Fruit fly (Drosophila melanogaster): ENCODE results near the gene Tspo.

The Tspo gene

DNA sequence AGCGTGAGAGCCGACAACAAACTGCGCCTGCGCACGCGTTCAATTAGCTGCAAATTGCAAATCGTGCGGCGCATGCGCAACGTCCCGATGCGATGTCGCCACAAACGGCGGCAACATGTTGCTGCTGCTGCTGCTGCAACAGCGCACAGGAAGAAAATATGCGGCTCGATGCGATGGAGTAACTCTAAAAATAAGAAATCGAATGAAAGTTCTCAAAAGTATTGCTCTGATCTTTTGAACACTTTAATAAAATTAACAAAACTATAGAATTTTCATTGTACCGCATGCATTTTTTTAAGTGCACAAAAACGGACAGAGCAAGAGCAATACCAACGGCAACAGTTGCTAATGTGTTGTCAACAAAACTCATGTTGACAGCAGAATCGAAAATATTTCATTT, 46.8 kb downstream of the Tspo start (continued):
- TF ChIP-seq pita (GFP tag; optimal IDR thresholded peaks at IDR 0.05) (no peak), CG33213 (GFP tag; optimal IDR thresholded peaks at IDR 0.05) (no peak), ATbp (GFP tag; optimal IDR thresholded peaks at IDR 0.05) (peak; percentile 29), tna (GFP tag; IDR thresholded peaks at IDR 0.05; ENCODE audit: partially characterized antibody) (no peak), CG17328 (GFP tag; IDR thresholded peaks at IDR 0.05) (peak; percentile 65), CG10209 (GFP tag; optimal IDR thresholded peaks at IDR 0.05) (no peak), Adf1 (GFP tag; IDR thresholded peaks at IDR 0.05) (no peak), phol (tag; optimal IDR thresholded peaks at IDR 0.05) (peak; percentile 57), zfh1 (GFP tag; IDR thresholded peaks at IDR 0.05) (peak; percentile 73), odd (GFP tag; optimal IDR thresholded peaks at IDR 0.05) (no peak), CG9609 (GFP tag; optimal IDR thresholded peaks at IDR 0.05) (peak; percentile 14), CG17612 (GFP tag; IDR thresholded peaks at IDR 0.05) (no peak), CG1792 (GFP tag; optimal IDR thresholded peaks at IDR 0.05) (no peak), Rx (GFP tag; IDR thresholded peaks at IDR 0.05) (no peak), CG4820 (GFP tag; optimal IDR thresholded peaks at IDR 0.05) (peak; percentile 5), CG18011 (GFP tag; optimal IDR thresholded peaks at IDR 0.05) (no peak), Atf6 (GFP tag; IDR thresholded peaks at IDR 0.05) (no peak), CG8290 (GFP tag; optimal IDR thresholded peaks at IDR 0.05) (no peak), CG8290 (tag; optimal IDR thresholded peaks at IDR 0.05) (no peak), CG6272 (GFP tag; IDR thresholded peaks at IDR 0.05) (no peak), CG10267 (tag; optimal IDR thresholded peaks at IDR 0.05) (peak; percentile 52), Bdp1 (GFP tag; optimal IDR thresholded peaks at IDR 0.05) (peak; percentile 32), CG15479 (GFP tag; optimal IDR thresholded peaks at IDR 0.05) (peak; percentile 30), CG4328 (GFP tag; optimal IDR thresholded peaks at IDR 0.05) (no peak), cas (GFP tag; IDR thresholded peaks at IDR 0.05) (no peak), chn (GFP tag; optimal IDR thresholded peaks at IDR 0.05) (peak; percentile 60), ERR (GFP tag; optimal IDR thresholded peaks at IDR 0.05) (no peak), Antp (GFP tag; optimal IDR thresholded peaks at IDR 0.05) (no peak), Pdp1 (GFP tag; optimal IDR thresholded peaks at IDR 0.05) (no peak), en (GFP tag; optimal IDR thresholded peaks at IDR 0.05) (no peak), amos (GFP tag; IDR thresholded peaks at IDR 0.05; ENCODE audit: partially characterized antibody) (no peak), Rfx (GFP tag; IDR thresholded peaks at IDR 0.05) (no peak), Opbp (GFP tag; IDR thresholded peaks at IDR 0.05; ENCODE audit: partially characterized antibody) (no peak), zen (tag; optimal IDR thresholded peaks at IDR 0.05) (peak; percentile 84), fru (optimal IDR thresholded peaks at IDR 0.05) (no peak), CG12219 (GFP tag; optimal IDR thresholded peaks at IDR 0.05) (no peak), CG6765 (GFP tag; optimal IDR thresholded peaks at IDR 0.05) (no peak), CG34376 (GFP tag; optimal IDR thresholded peaks at IDR 0.05) (no peak), croc (GFP tag; conservative IDR thresholded peaks at IDR 0.05) (peak; percentile 31; the same call in 1 of the 3 replicates), CG7928 (GFP tag; optimal IDR thresholded peaks at IDR 0.05) (no peak), CG4282 (GFP tag; optimal IDR thresholded peaks at IDR 0.05) (no peak), chm (GFP tag; IDR thresholded peaks at IDR 0.05) (no peak; the same call in 1 of the 2 replicates), Blimp-1 (GFP tag; optimal IDR thresholded peaks at IDR 0.05) (no peak), CG34224 (GFP tag; IDR thresholded peaks at IDR 0.05; ENCODE audit: partially characterized antibody) (no peak), CG2120 (GFP tag; optimal IDR thresholded peaks at IDR 0.05) (no peak), Usf (GFP tag; optimal IDR thresholded peaks at IDR 0.05) (no peak), CG8765 (GFP tag; IDR thresholded peaks at IDR 0.05) (peak; percentile 67; the same call in 1 of the 2 replicates), CG12299 (tag; optimal IDR thresholded peaks at IDR 0.05) (no peak), dpn (GFP tag; optimal IDR thresholded peaks at IDR 0.05) (peak in 1 of 2 experiments; percentile 29), cato (GFP tag; optimal IDR thresholded peaks at IDR 0.05; ENCODE audit: borderline replicate concordance) (peak; percentile 16), gce (GFP tag; IDR thresholded peaks at IDR 0.05) (no peak), CG5180 (GFP tag; optimal IDR thresholded peaks at IDR 0.05) (no peak)
